Worm (Caenorhabditis elegans): ENCODE measurements around the gene talp-3.

- no peak for TF ChIP-seq ZK546.5 (tag; optimal IDR thresholded peaks at IDR 0.05)
- TF ChIP-seq zag-1 (tag; optimal IDR thresholded peaks at IDR 0.05) = no peak
- no peak for TF ChIP-seq nhr-76 (tag; optimal IDR thresholded peaks at IDR 0.05)
- no peak for TF ChIP-seq fos-1 (tag; optimal IDR thresholded peaks at IDR 0.05)
- peak; percentile 49 for TF ChIP-seq mdl-1 (tag; optimal IDR thresholded peaks at IDR 0.05)
- TF ChIP-seq nfya-1 (tag; optimal IDR thresholded peaks at IDR 0.05; ENCODE audit: insufficient read depth) = peak; percentile 82
- no peak for TF ChIP-seq egl-5 (tag; optimal IDR thresholded peaks at IDR 0.05)
- no peak for TF ChIP-seq unc-62 (GFP tag; optimal IDR thresholded peaks at IDR 0.05)
- TF ChIP-seq snpc-4 (tag; optimal IDR thresholded peaks at IDR 0.05) = peak; percentile 62
- TF ChIP-seq aly-2 (tag; optimal IDR thresholded peaks at IDR 0.05) = no peak
- no peak for TF ChIP-seq nhr-23 (tag; optimal IDR thresholded peaks at IDR 0.05)
Observed at ce11 chrIV:14620543-14620942, 32.6 kb downstream of the talp-3 start.
